Worm (Caenorhabditis elegans) whole organism, young adult: Measurements from ENCODE around the gene vps-26.

ENCODE experiments used
- B0019.2 ChIP-seq: fragments of 200-800 bp; sonication (Bioruptor generic); conservative IDR thresholded peaks from 2 replicates; pipeline ENCODE4 v1.3.6; 2022; ENCODE audit warnings: missing genetic modification reagents, missing genetic modification characterization, missing compliant biosample characterization
- B0035.1 ChIP-seq: sonication (generic microtip); optimal IDR thresholded peaks from 2 replicates; lab custom pipeline; 2016; ENCODE audit warnings: missing genetic modification characterization, mild to moderate bottlenecking, missing compliant biosample characterization, missing genotype, missing genetic modification reagents
- F10E7.11 ChIP-seq: sonication (generic microtip); optimal IDR thresholded peaks from 2 replicates; lab custom pipeline; 2017; ENCODE audit warnings: mild to moderate bottlenecking, missing genetic modification characterization, moderate library complexity, missing compliant biosample characterization
- F49E8.2 ChIP-seq: sonication (generic microtip); optimal IDR thresholded peaks from 3 replicates; lab custom pipeline; 2017; ENCODE audit warnings: missing genetic modification characterization, mild to moderate bottlenecking, missing compliant biosample characterization, antibody characterized with exemption, moderate library complexity; ENCODE audit not compliant: insufficient read depth
- T07F8.4 ChIP-seq: sonication (generic microtip); optimal IDR thresholded peaks from 2 replicates; lab custom pipeline; 2016; ENCODE audit warnings: mild to moderate bottlenecking, missing genetic modification characterization, moderate library complexity, missing compliant biosample characterization
- T26A5.8 ChIP-seq: sonication (generic microtip); optimal IDR thresholded peaks from 2 replicates; lab custom pipeline; 2016; ENCODE audit warnings: missing genetic modification characterization, missing compliant biosample characterization
- Y53F4B.3 ChIP-seq: fragments of 200-800 bp; sonication (Bioruptor generic); IDR thresholded peaks from 2 replicates; pipeline ENCODE4 v1.3.6; 2022; ENCODE audit warnings: missing genetic modification reagents, missing genetic modification characterization, missing compliant biosample characterization
- Y56A3A.18 ChIP-seq: fragments of 200-800 bp; sonication (Bioruptor generic); IDR thresholded peaks from 2 replicates; pipeline ENCODE4 v1.3.6; 2022; ENCODE audit warnings: missing genetic modification reagents, missing genetic modification characterization, missing compliant biosample characterization
- Y67H2A.10 ChIP-seq: fragments of 200-800 bp; sonication (Bioruptor generic); conservative IDR thresholded peaks from 2 replicates; pipeline ENCODE4 v1.3.6; 2022; ENCODE audit warnings: missing genetic modification reagents, missing genetic modification characterization, missing compliant biosample characterization
- Y95B8A.8 ChIP-seq: fragments of 200-800 bp; sonication (Bioruptor generic); IDR thresholded peaks from 2 replicates; pipeline ENCODE4 v1.3.6; 2022; ENCODE audit warnings: missing genetic modification reagents, missing genetic modification characterization, missing compliant biosample characterization
- ZK185.1 ChIP-seq: sonication (generic microtip); optimal IDR thresholded peaks from 2 replicates; lab custom pipeline; 2016; ENCODE audit warnings: mild to moderate bottlenecking, missing genetic modification characterization, missing compliant biosample characterization; ENCODE audit not compliant: poor library complexity, severe bottlenecking
- akir-1 ChIP-seq: fragments of 200-800 bp; sonication (Bioruptor generic); optimal IDR thresholded peaks from 2 replicates; lab custom pipeline; 2018; ENCODE audit warnings: mild to moderate bottlenecking, missing genetic modification characterization, moderate library complexity, missing compliant biosample characterization
- ama-1 ChIP-seq, 3 experiments: fragments of 150-350 bp in 1 of 3; sonication (generic microtip) in 2 of 3; optimal IDR thresholded peaks; 2 replicates each; lab custom pipeline; 2014 to 2018; ENCODE audit warnings: missing biosample characterization in 2 of 3, missing genetic modification characterization in 2 of 3, missing genetic modification reagents in 2 of 3
- atf-7 ChIP-seq: sonication (generic microtip); optimal IDR thresholded peaks from 2 replicates; lab custom pipeline; 2017; ENCODE audit warnings: mild to moderate bottlenecking, missing genetic modification characterization, missing compliant biosample characterization
- attf-5 ChIP-seq: fragments of 200-800 bp; sonication (Bioruptor generic); optimal IDR thresholded peaks from 2 replicates; lab custom pipeline; 2018; ENCODE audit warnings: mild to moderate bottlenecking, missing genetic modification characterization, missing compliant biosample characterization
- dox-1 ChIP-seq: fragments of 200-800 bp; sonication (Bioruptor generic); IDR thresholded peaks from 2 replicates; pipeline ENCODE4 v1.3.6; 2022; ENCODE audit warnings: missing genetic modification reagents, missing genetic modification characterization, missing compliant biosample characterization
- egl-18 ChIP-seq: fragments of 200-800 bp; sonication (Bioruptor generic); IDR thresholded peaks from 2 replicates; pipeline ENCODE4 v1.3.6; 2022; ENCODE audit warnings: missing genetic modification reagents, missing genetic modification characterization, missing compliant biosample characterization
- egl-44 ChIP-seq: fragments of 200-800 bp; sonication (Bioruptor generic); IDR thresholded peaks from 2 replicates; pipeline ENCODE4 v1.3.6; 2022; ENCODE audit warnings: missing genetic modification reagents, missing genetic modification characterization, missing compliant biosample characterization
- ets-4 ChIP-seq: fragments of 200-800 bp; sonication (Bioruptor generic); optimal IDR thresholded peaks from 2 replicates; lab custom pipeline; 2018; ENCODE audit warnings: mild to moderate bottlenecking, missing genetic modification characterization, missing compliant biosample characterization
- fkh-3 ChIP-seq: sonication (generic microtip); optimal IDR thresholded peaks from 2 replicates; lab custom pipeline; 2016; ENCODE audit warnings: mild to moderate bottlenecking, missing genetic modification characterization, missing compliant biosample characterization
- hlh-26 ChIP-seq: fragments of 200-800 bp; sonication (Bioruptor generic); conservative IDR thresholded peaks from 2 replicates; pipeline ENCODE4 v1.3.6; 2022; ENCODE audit warnings: missing genetic modification reagents, missing genetic modification characterization, missing compliant biosample characterization
- hrde-1 ChIP-seq: sonication (generic microtip); optimal IDR thresholded peaks from 2 replicates; lab custom pipeline; 2016; ENCODE audit warnings: missing genetic modification characterization, mild to moderate bottlenecking, missing compliant biosample characterization, moderate library complexity, missing genotype, missing genetic modification reagents, borderline replicate concordance
- hsf-1 ChIP-seq: fragments of 200-800 bp; sonication (Bioruptor generic); IDR thresholded peaks from 2 replicates; pipeline ENCODE4 v1.3.6; 2022; ENCODE audit warnings: missing genetic modification reagents, missing genetic modification characterization, missing compliant biosample characterization
- let-526 ChIP-seq: fragments of 200-800 bp; sonication (Bioruptor generic); IDR thresholded peaks from 2 replicates; pipeline ENCODE4 v1.3.6; 2022; ENCODE audit warnings: missing genetic modification reagents, missing genetic modification characterization, missing compliant biosample characterization
- let-607 ChIP-seq, 2 experiments: fragments of 200-800 bp in 1 of 2; sonication (Bioruptor generic) in 1 of 2; sonication (generic microtip) in 1 of 2; optimal IDR thresholded peaks; 2 replicates each; lab custom pipeline; 2016 to 2018; ENCODE audit warnings: mild to moderate bottlenecking in 2 of 2, missing compliant biosample characterization in 2 of 2, missing genetic modification characterization in 2 of 2, moderate library complexity in 2 of 2, missing genotype in 1 of 2
- lir-1 ChIP-seq: fragments of 200-800 bp; sonication (Bioruptor generic); conservative IDR thresholded peaks from 2 replicates; pipeline ENCODE4 v1.3.6; 2022; ENCODE audit warnings: missing genetic modification reagents, missing genetic modification characterization, missing compliant biosample characterization
- madf-3 ChIP-seq: fragments of 200-800 bp; sonication (Bioruptor generic); IDR thresholded peaks from 2 replicates; pipeline ENCODE4 v1.3.6; 2022; ENCODE audit warnings: missing genetic modification reagents, missing genetic modification characterization, missing compliant biosample characterization
- mel-28 ChIP-seq: sonication (generic microtip); optimal IDR thresholded peaks from 2 replicates; lab custom pipeline; 2016; ENCODE audit warnings: borderline replicate concordance, mild to moderate bottlenecking, missing genetic modification characterization, missing compliant biosample characterization
- nhr-80 ChIP-seq: sonication (generic microtip); optimal IDR thresholded peaks from 2 replicates; lab custom pipeline; 2016; ENCODE audit warnings: missing genetic modification characterization, missing compliant biosample characterization
- pbrm-1 ChIP-seq: fragments of 200-800 bp; sonication (Bioruptor generic); IDR thresholded peaks from 2 replicates; pipeline ENCODE4 v1.3.6; 2022; ENCODE audit warnings: missing genetic modification reagents, missing genetic modification characterization, missing compliant biosample characterization
- snpc-1.3 ChIP-seq: sonication (generic microtip); optimal IDR thresholded peaks from 2 replicates; lab custom pipeline; 2017; ENCODE audit warnings: missing genetic modification characterization, mild to moderate bottlenecking, missing compliant biosample characterization, antibody characterized with exemption, moderate library complexity, missing genotype, missing genetic modification reagents; ENCODE audit not compliant: insufficient read depth
- snpc-4 ChIP-seq, 5 experiments: fragments of 150-350 bp in 1 of 5; sonication (generic microtip) in 4 of 5; optimal IDR thresholded peaks; 2 replicates each; lab custom pipeline; 2014 to 2018; ENCODE audit warnings: missing genetic modification characterization in 5 of 5, missing biosample characterization in 3 of 5, antibody characterized with exemption in 2 of 5, mild to moderate bottlenecking in 2 of 5, missing compliant biosample characterization in 2 of 5, missing genotype in 2 of 5, moderate library complexity in 2 of 5, missing genetic modification reagents in 1 of 5
- tbx-9 ChIP-seq: sonication (generic microtip); optimal IDR thresholded peaks from 2 replicates; lab custom pipeline; 2016; ENCODE audit warnings: borderline replicate concordance, missing genetic modification characterization, inconsistent platforms, missing compliant biosample characterization
- zfh-2 ChIP-seq: fragments of 200-800 bp; sonication (Bioruptor generic); conservative IDR thresholded peaks from 2 replicates; pipeline ENCODE4 v1.3.6; 2022; ENCODE audit warnings: missing genetic modification reagents, missing genetic modification characterization, missing compliant biosample characterization
- ztf-18 ChIP-seq: sonication (generic microtip); optimal IDR thresholded peaks from 2 replicates; lab custom pipeline; 2016; ENCODE audit warnings: missing genotype, mild to moderate bottlenecking, missing genetic modification characterization, missing compliant biosample characterization
- ztf-28 ChIP-seq: fragments of 200-800 bp; sonication (Bioruptor generic); IDR thresholded peaks from 2 replicates; pipeline ENCODE4 v1.3.6; 2022; ENCODE audit warnings: missing genetic modification reagents, missing genetic modification characterization, missing compliant biosample characterization

vps-26 gene

ce11 chrIV:9335552-9336251, 5.9 kb downstream of the vps-26 start, which contains the start of the genes coa-4 and T20D3.14 (continued):
- no peak for TF ChIP-seq let-526 (GFP tag; lab: Robert Waterston, UW)
- TF ChIP-seq B0035.1 = no peak
- TF ChIP-seq Y56A3A.18 (GFP tag; lab: Robert Waterston, UW) = no peak
- TF ChIP-seq F49E8.2 = no peak
- no peak for TF ChIP-seq mel-28 (tag; lab: Kevin White, UChicago)
- TF ChIP-seq ZK185.1 (tag; lab: Kevin White, UChicago) = peak; percentile 53
- TF ChIP-seq F10E7.11 = no peak
- TF ChIP-seq B0019.2 (GFP tag; lab: Robert Waterston, UW) = no peak
- TF ChIP-seq snpc-1.3 (tag; lab: Kevin White, UChicago) = no peak
- TF ChIP-seq tbx-9 (tag; lab: Kevin White, UChicago) = no peak
- TF ChIP-seq ztf-18 = no peak
- TF ChIP-seq Y53F4B.3 (GFP tag; lab: Robert Waterston, UW) = no peak

- TF ChIP-seq T07F8.4 (tag; lab: Kevin White, UChicago) = no peak
- peak; percentile 76 for TF ChIP-seq dox-1 (GFP tag; lab: Robert Waterston, UW)
- TF ChIP-seq attf-5 (GFP tag; lab: Kevin White, UChicago) = peak; percentile 49
- TF ChIP-seq hrde-1 (tag; lab: Kevin White, UChicago) = peak; percentile 54
- no peak for TF ChIP-seq ZK185.1 (tag; lab: Kevin White, UChicago)
- TF ChIP-seq nhr-80 (tag; lab: Kevin White, UChicago) = peak; percentile 96
- TF ChIP-seq let-607 (tag; optimal IDR thresholded peaks at IDR 0.05; lab: Kevin White, UChicago) = peak; percentile 82 to 93
- no peak for TF ChIP-seq ama-1 (optimal IDR thresholded peaks at IDR 0.05; lab: Kevin White, UChicago)
- peak in 1 of 2 experiments; percentile 30 for TF ChIP-seq ama-1 (GFP tag; optimal IDR thresholded peaks at IDR 0.05; lab: Kevin White, UChicago)
- TF ChIP-seq snpc-4 (GFP tag; optimal IDR thresholded peaks at IDR 0.05; lab: Kevin White, UChicago) = no peak
- TF ChIP-seq snpc-4 (tag; optimal IDR thresholded peaks at IDR 0.05; lab: Kevin White, UChicago) = peak in 1 of 4 experiments; percentile 36
- TF ChIP-seq, all 124 proteins: peak for 7
These were observed 8.6 kb downstream of the vps-26 start for ce11 chrIV:9333007-9333406.

- TF ChIP-seq ets-4 (GFP tag; lab: Kevin White, UChicago) (no peak), zfh-2 (GFP tag; lab: Robert Waterston, UW) (no peak), atf-7 (no peak), tbx-9 (tag; lab: Kevin White, UChicago) (no peak)
These were observed 10.8 kb downstream of the vps-26 start, which contains the start of gene nspg-7.1 for ce11 chrIV:9330755-9331154. Gene nspg-7.1 (minus strand): TSS chrIV:9330855.

ce11 chrIV:9327706-9328105, 13.9 kb downstream of the vps-26 start, which contains the start of gene clec-183:
Gene clec-183 (plus strand): TSS chrIV:9328006.
- TF ChIP-seq ztf-28 (GFP tag; lab: Robert Waterston, UW) (no peak), lir-1 (GFP tag; lab: Robert Waterston, UW) (no peak), egl-44 (GFP tag; lab: Robert Waterston, UW) (no peak), hsf-1 (no peak), T26A5.8 (tag; lab: Kevin White, UChicago) (no peak), tbx-9 (tag; lab: Kevin White, UChicago) (no peak), fkh-3 (tag; lab: Kevin White, UChicago) (no peak), Y95B8A.8 (GFP tag; lab: Robert Waterston, UW) (no peak), hlh-26 (GFP tag; lab: Robert Waterston, UW) (no peak), pbrm-1 (GFP tag; lab: Robert Waterston, UW) (no peak), ets-4 (GFP tag; lab: Kevin White, UChicago) (no peak), Y67H2A.10 (GFP tag; lab: Robert Waterston, UW) (no peak), egl-18 (GFP tag; lab: Robert Waterston, UW) (no peak), madf-3 (GFP tag; lab: Robert Waterston, UW) (no peak), akir-1 (no peak)
